Worm (Caenorhabditis elegans): ENCODE data around the gene F18H3.1.

Gene F18H3.1

DNA sequence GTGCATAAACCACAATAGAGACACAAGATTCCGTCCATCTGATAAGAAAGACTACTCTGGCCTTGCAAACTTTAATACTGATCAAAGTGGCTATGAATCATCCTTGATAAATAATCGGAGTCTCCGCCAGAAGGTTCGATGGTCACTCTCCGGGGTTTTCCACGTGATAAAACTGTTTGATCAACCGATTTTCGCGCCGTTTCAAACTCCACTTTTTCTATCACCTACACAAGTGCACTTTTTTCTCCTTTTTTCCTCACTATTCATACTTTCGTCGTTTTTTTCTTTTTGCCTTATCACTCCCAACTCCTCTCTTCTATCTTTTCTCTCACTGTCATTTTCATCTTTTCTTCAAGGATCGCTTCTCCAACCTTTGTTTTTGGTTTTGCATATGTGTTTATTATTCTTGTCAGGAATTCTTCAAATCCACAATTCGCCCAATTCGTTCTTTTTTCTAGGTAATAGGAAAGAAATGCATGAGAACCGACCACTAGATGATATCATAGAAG lies 9.2 kb downstream of the F18H3.1 start, which contains the start of gene F18H3.4 (continued):
- peak; percentile 51 for TF ChIP-seq jun-1 (tag; optimal IDR thresholded peaks at IDR 0.05)
- TF ChIP-seq ceh-90 (tag; optimal IDR thresholded peaks at IDR 0.05): no peak
- TF ChIP-seq Y116A8C.19 (tag; optimal IDR thresholded peaks at IDR 0.05; ENCODE audit: borderline replicate concordance): no peak
- TF ChIP-seq hlh-17 (GFP tag; optimal IDR thresholded peaks at IDR 0.05; ENCODE audit: borderline replicate concordance): no peak
- no peak for TF ChIP-seq pax-3 (tag; optimal IDR thresholded peaks at IDR 0.05)
- TF ChIP-seq unc-30 (tag; optimal IDR thresholded peaks at IDR 0.05): no peak
- no peak for TF ChIP-seq aly-2 (tag; optimal IDR thresholded peaks at IDR 0.05)
- no peak for TF ChIP-seq lin-13 (GFP tag; optimal IDR thresholded peaks at IDR 0.05)
- TF ChIP-seq mep-1 (tag; optimal IDR thresholded peaks at IDR 0.05): peak; percentile 2
- TF ChIP-seq ceh-63 (GFP tag; optimal IDR thresholded peaks at IDR 0.05): no peak
- peak; percentile 80 for TF ChIP-seq nhr-71 (tag; optimal IDR thresholded peaks at IDR 0.05)
- TF ChIP-seq ceh-82 (tag; optimal IDR thresholded peaks at IDR 0.05): peak in 1 of 3 experiments; percentile 30
- TF ChIP-seq ceh-88 (GFP tag; IDR thresholded peaks at IDR 0.05): no peak
- TF ChIP-seq snu-23 (GFP tag; optimal IDR thresholded peaks at IDR 0.05): peak; percentile 47
- peak; percentile 3 for TF ChIP-seq skn-1 (tag; optimal IDR thresholded peaks at IDR 0.05)
- peak in 4 of 6 experiments; percentile 36 to 75 (median 55) for TF ChIP-seq elt-3 (tag; optimal IDR thresholded peaks at IDR 0.05)
- TF ChIP-seq lin-14 (GFP tag; optimal IDR thresholded peaks at IDR 0.05): peak; percentile 57
- peak; percentile 36 for TF ChIP-seq nhr-77 (tag; optimal IDR thresholded peaks at IDR 0.05)
- TF ChIP-seq mef-2 (tag; optimal IDR thresholded peaks at IDR 0.05): no peak
- no peak for TF ChIP-seq C16A3.4 (tag; optimal IDR thresholded peaks at IDR 0.05)
- peak; percentile 53 for TF ChIP-seq nhr-19 (GFP tag; conservative IDR thresholded peaks at IDR 0.05)

DNA sequence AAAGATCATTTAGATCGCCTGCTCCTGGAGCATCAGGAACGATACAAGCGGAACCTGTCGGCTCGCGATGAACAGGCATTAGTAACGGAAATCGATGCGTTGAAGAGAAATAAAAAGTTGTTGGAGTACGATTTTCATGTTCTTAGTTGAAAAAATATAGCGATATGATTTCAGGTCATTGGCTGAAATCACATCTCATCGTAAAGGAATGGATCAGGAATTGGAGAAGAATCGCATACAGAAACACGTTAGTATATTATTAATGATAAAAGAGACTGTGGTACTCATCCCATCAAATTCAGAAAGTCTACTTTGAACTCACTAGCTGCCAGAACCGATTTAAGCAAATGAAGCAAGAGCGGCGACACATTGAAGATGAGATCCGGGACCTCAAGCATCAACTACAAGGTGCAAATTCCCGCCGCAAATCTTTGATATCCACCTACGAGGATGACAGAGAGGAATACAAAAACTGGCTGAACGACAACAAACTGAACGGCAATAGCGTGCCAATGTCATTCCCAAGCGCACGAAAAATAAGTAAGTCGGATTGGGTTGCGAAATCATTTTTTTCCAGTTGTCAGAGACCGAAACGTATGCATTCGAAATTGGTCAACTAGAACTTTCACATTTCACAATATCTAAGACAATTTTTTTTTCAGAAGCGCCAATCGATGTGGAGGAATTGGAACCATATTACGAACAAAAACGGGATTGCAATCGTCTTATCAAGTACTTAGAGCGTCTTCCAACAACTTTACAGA lies 10.7 kb downstream of the F18H3.1 start:
- no peak for TF ChIP-seq mep-1 (tag; optimal IDR thresholded peaks at IDR 0.05)
- TF ChIP-seq nhr-20 (tag; optimal IDR thresholded peaks at IDR 0.05): no peak
- no peak for TF ChIP-seq lin-14 (GFP tag; optimal IDR thresholded peaks at IDR 0.05)
- no peak for TF ChIP-seq lin-13 (GFP tag; optimal IDR thresholded peaks at IDR 0.05)
- TF ChIP-seq unc-98 (GFP tag; IDR thresholded peaks at IDR 0.05): no peak
- TF ChIP-seq skn-1 (tag; optimal IDR thresholded peaks at IDR 0.05): peak; percentile 4
- no peak for TF ChIP-seq aly-2 (tag; optimal IDR thresholded peaks at IDR 0.05)
- TF ChIP-seq nhr-85 (tag): no peak

DNA sequence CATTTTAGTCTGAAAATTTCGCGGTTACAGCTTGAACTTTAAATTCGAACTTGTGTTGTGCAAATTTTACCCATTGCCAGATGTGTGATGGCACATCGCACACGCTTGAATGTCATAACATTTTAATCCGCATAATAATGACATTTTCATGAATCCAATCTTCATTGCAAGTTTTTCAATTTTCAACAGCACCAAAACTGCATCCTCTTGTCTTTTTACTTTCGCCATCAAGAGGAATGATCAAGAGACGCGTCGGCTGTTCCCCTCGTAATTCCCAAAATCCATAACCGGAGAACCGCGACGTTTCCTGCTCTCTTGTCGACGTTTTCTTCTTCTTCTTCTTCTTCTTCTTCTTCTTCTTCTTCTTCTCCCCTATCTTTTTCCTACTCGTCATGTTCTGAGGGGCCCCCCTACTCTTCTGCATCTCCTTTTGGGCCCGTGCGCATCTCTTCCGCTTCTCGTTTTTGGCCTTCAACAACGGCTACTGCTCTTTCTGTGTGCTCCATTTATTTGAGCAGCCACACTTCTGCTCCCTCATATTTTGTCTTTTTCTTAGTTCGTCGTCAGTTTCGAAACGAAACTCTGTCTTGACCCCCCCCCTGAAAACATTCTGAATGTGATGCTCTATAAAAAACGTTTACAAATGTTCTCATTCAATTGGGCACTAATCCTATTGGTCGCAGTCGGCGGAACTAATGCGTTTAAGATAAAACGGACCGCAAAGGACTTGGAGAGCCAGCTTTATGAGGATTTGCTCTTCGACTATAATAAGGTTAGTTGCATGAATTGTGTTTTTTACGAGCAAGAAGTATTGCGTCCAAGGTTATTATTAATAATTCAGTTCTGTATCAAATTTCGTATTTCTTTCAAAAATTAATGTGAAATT lies 13.2 kb downstream of the F18H3.1 start, which contains the start of gene acr-12:
TSS of gene acr-12 (plus strand) at position 430 of the 886 bp plus-strand sequence.
- TF ChIP-seq isw-1 (GFP tag; IDR thresholded peaks at IDR 0.05): no peak
- no peak for TF ChIP-seq irx-1 (tag; optimal IDR thresholded peaks at IDR 0.05)
- no peak for TF ChIP-seq snpc-4 (tag; optimal IDR thresholded peaks at IDR 0.05)
- peak; percentile 72 for TF ChIP-seq lin-14 (GFP tag; optimal IDR thresholded peaks at IDR 0.05)
- peak in 1 of 3 experiments; percentile 10 for TF ChIP-seq ceh-82 (tag; optimal IDR thresholded peaks at IDR 0.05)
- TF ChIP-seq C16A3.4 (tag; optimal IDR thresholded peaks at IDR 0.05): no peak
- no peak for TF ChIP-seq lir-3 (tag; optimal IDR thresholded peaks at IDR 0.05; ENCODE audit: poor library complexity)
- TF ChIP-seq snu-23 (GFP tag; optimal IDR thresholded peaks at IDR 0.05): no peak
- TF ChIP-seq egl-27 (tag; optimal IDR thresholded peaks at IDR 0.05): no peak

DNA sequence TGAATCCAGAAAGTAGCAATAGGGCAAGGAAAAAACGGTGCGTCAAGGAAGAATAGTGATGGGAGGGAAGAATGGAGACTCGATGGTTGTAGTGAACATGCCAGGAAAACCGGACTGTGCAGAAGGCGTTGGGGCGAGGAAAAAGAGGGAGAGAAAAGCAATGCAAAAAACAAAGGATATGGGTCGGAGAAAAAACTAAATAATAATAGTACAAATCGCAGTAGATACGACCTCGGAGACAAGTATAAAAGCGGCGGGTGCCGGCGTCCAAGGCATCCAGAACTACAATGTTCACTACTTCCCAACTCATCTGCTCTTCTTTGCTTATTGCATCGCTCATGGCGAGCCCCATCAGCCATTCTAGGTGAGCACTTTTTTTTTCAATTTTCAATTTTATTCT lies 17.3 kb downstream of the F18H3.1 start, which contains the start of gene R01E6.5:
TSS of gene R01E6.5 (plus strand) at position 301 of the 400 bp plus-strand sequence.
- TF ChIP-seq ceh-8 (GFP tag; optimal IDR thresholded peaks at IDR 0.05) (no peak), C16A3.4 (tag; optimal IDR thresholded peaks at IDR 0.05) (no peak), ztf-4 (tag; optimal IDR thresholded peaks at IDR 0.05) (no peak), ces-1 (GFP tag; optimal IDR thresholded peaks at IDR 0.05) (no peak), lin-14 (GFP tag; optimal IDR thresholded peaks at IDR 0.05) (no peak), dpl-1 (GFP tag; optimal IDR thresholded peaks at IDR 0.05) (no peak), skn-1 (tag; optimal IDR thresholded peaks at IDR 0.05) (no peak), efl-3 (GFP tag; optimal IDR thresholded peaks at IDR 0.05) (no peak), pqm-1 (tag; optimal IDR thresholded peaks at IDR 0.05) (no peak), ceh-82 (tag; optimal IDR thresholded peaks at IDR 0.05) (no peak), ztf-11 (tag; optimal IDR thresholded peaks at IDR 0.05) (no peak), zip-4 (GFP tag; optimal IDR thresholded peaks at IDR 0.05) (no peak), sup-37 (GFP tag; optimal IDR thresholded peaks at IDR 0.05) (no peak), irx-1 (tag; optimal IDR thresholded peaks at IDR 0.05) (no peak), elt-3 (tag; optimal IDR thresholded peaks at IDR 0.05) (no peak), lin-39 (tag; optimal IDR thresholded peaks at IDR 0.05) (no peak), C04F5.9 (tag; optimal IDR thresholded peaks at IDR 0.05) (no peak), tbx-2 (tag; optimal IDR thresholded peaks at IDR 0.05) (no peak)
